Worm (Caenorhabditis elegans): Measurements from ENCODE around the gene nspd-2.

nspd-2 gene

ce11 chrIV:9872786-9873185, 28.9 kb downstream of the nspd-2 start:
- no peak for TF ChIP-seq nhr-6 (tag; optimal IDR thresholded peaks at IDR 0.05)
- peak; percentile 64 for TF ChIP-seq dve-1 (tag; optimal IDR thresholded peaks at IDR 0.05; ENCODE audit: insufficient read depth)
- peak; percentile 69 for TF ChIP-seq pqm-1 (tag; optimal IDR thresholded peaks at IDR 0.05)
- no peak for TF ChIP-seq T26A8.4 (GFP tag; IDR thresholded peaks at IDR 0.05)
- TF ChIP-seq mep-1 (tag; optimal IDR thresholded peaks at IDR 0.05): peak; percentile 30
- no peak for TF ChIP-seq Y105C5A.15 (GFP tag; IDR thresholded peaks at IDR 0.05)
- TF ChIP-seq saeg-2 (GFP tag; IDR thresholded peaks at IDR 0.05): no peak
- TF ChIP-seq mdl-1 (tag; optimal IDR thresholded peaks at IDR 0.05): peak in 1 of 2 experiments; percentile 44
- no peak for TF ChIP-seq arid-1 (GFP tag; conservative IDR thresholded peaks at IDR 0.05)
- peak; percentile 43 for TF ChIP-seq hlh-30 (tag; optimal IDR thresholded peaks at IDR 0.05; ENCODE audit: insufficient read depth)
- TF ChIP-seq nhr-28 (tag; optimal IDR thresholded peaks at IDR 0.05): peak; percentile 73
- TF ChIP-seq F49E8.2 (tag; optimal IDR thresholded peaks at IDR 0.05; ENCODE audit: borderline replicate concordance): no peak
- no peak for TF ChIP-seq fkh-10 (GFP tag; optimal IDR thresholded peaks at IDR 0.05)
- peak in 1 of 2 experiments; percentile 19 for TF ChIP-seq lsy-2 (tag; optimal IDR thresholded peaks at IDR 0.05)
- peak in 1 of 2 experiments; percentile 51 for TF ChIP-seq unc-62 (GFP tag; optimal IDR thresholded peaks at IDR 0.05 in 1 of 2)
- TF ChIP-seq unc-62 (tag; optimal IDR thresholded peaks at IDR 0.05): no peak
- peak; percentile 9 for TF ChIP-seq mes-2 (tag; optimal IDR thresholded peaks at IDR 0.05; ENCODE audit: poor library complexity, severe bottlenecking)
- no peak for TF ChIP-seq ama-1 (optimal IDR thresholded peaks at IDR 0.05)
- TF ChIP-seq hlh-11 (tag; optimal IDR thresholded peaks at IDR 0.05): peak; percentile 47
- TF ChIP-seq daf-16 (GFP tag; optimal IDR thresholded peaks at IDR 0.05): no peak
- peak; percentile 85 for TF ChIP-seq daf-16 (tag; optimal IDR thresholded peaks at IDR 0.05)
- peak; percentile 46; the same call in 1 of the 2 replicates for TF ChIP-seq dmd-6 (GFP tag; IDR thresholded peaks at IDR 0.05)

ce11 chrIV:9873837-9874236, 30.0 kb downstream of the nspd-2 start:
- TF ChIP-seq F49E8.2 (tag; optimal IDR thresholded peaks at IDR 0.05; ENCODE audit: borderline replicate concordance) (no peak), F37D6.2 (tag; optimal IDR thresholded peaks at IDR 0.05) (no peak), jun-1 (tag; optimal IDR thresholded peaks at IDR 0.05) (no peak), ZK337.2 (GFP tag; IDR thresholded peaks at IDR 0.05) (no peak), dmd-8 (GFP tag; IDR thresholded peaks at IDR 0.05) (no peak), madf-9 (GFP tag; conservative IDR thresholded peaks at IDR 0.05) (no peak), tag-97 (GFP tag; IDR thresholded peaks at IDR 0.05) (no peak), spr-1 (tag; optimal IDR thresholded peaks at IDR 0.05) (no peak), F44E2.7 (GFP tag; IDR thresholded peaks at IDR 0.05) (no peak), Y105C5A.15 (GFP tag; IDR thresholded peaks at IDR 0.05) (no peak), ztf-11 (tag; optimal IDR thresholded peaks at IDR 0.05) (no peak), nhr-48 (tag; optimal IDR thresholded peaks at IDR 0.05) (peak; percentile 60), aly-2 (tag; optimal IDR thresholded peaks at IDR 0.05) (no peak), zfp-3 (GFP tag; conservative IDR thresholded peaks at IDR 0.05) (no peak), tra-1 (GFP tag; IDR thresholded peaks at IDR 0.05) (no peak), lin-1 (GFP tag; IDR thresholded peaks at IDR 0.05) (peak; percentile 30; the same call in 1 of the 2 replicates), T20F7.1 (GFP tag; optimal IDR thresholded peaks at IDR 0.05) (peak; percentile 26), ceh-62 (tag; optimal IDR thresholded peaks at IDR 0.05) (no peak), lin-29 (GFP tag; IDR thresholded peaks at IDR 0.05) (no peak), F26F4.8 (GFP tag; conservative IDR thresholded peaks at IDR 0.05) (no peak), ama-1 (optimal IDR thresholded peaks at IDR 0.05) (no peak), lin-39 (tag; optimal IDR thresholded peaks at IDR 0.05) (no peak), mep-1 (tag; optimal IDR thresholded peaks at IDR 0.05) (peak; percentile 66), nhr-28 (tag; optimal IDR thresholded peaks at IDR 0.05) (peak; percentile 39), set-16 (GFP tag; IDR thresholded peaks at IDR 0.05) (no peak), snpc-1.2 (GFP tag; IDR thresholded peaks at IDR 0.05) (no peak), lin-15B (tag; optimal IDR thresholded peaks at IDR 0.05) (no peak), R02D3.7 (tag; optimal IDR thresholded peaks at IDR 0.05) (no peak), hmg-1.1 (GFP tag; IDR thresholded peaks at IDR 0.05) (peak; percentile 56; the same call in 1 of the 2 replicates), nhr-76 (tag; optimal IDR thresholded peaks at IDR 0.05) (no peak), ctbp-1 (GFP tag; IDR thresholded peaks at IDR 0.05) (no peak), lin-38 (GFP tag; IDR thresholded peaks at IDR 0.05) (no peak), F10B5.3 (tag; optimal IDR thresholded peaks at IDR 0.05) (no peak), cey-2 (tag; optimal IDR thresholded peaks at IDR 0.05; ENCODE audit: borderline replicate concordance, insufficient read depth) (no peak)
